Fruit fly (Drosophila melanogaster) whole organism, embryonic: ENCODE data around the gene pod1.

Experiments
- CG10565 ChIP-seq: fragments of 200-800 bp; sonication (Bioruptor generic); optimal IDR thresholded peaks from 3 replicates; lab custom pipeline; 2016; ENCODE audit warnings: missing biosample characterization, mild to moderate bottlenecking, missing genetic modification characterization
- CG10654 ChIP-seq: fragments of 200-800 bp; sonication (Bioruptor generic); optimal IDR thresholded peaks from 2 replicates; lab custom pipeline; 2016; ENCODE audit warnings: missing biosample characterization, missing genetic modification characterization
- CG11504 ChIP-seq: fragments of 200-800 bp; sonication (Bioruptor generic); optimal IDR thresholded peaks from 3 replicates; lab custom pipeline; 2019; ENCODE audit warnings: missing biosample characterization, mild to moderate bottlenecking, missing genetic modification characterization, moderate library complexity
- CG15011 ChIP-seq: fragments of 200-800 bp; sonication (Bioruptor generic); optimal IDR thresholded peaks from 3 replicates; lab custom pipeline; 2018; ENCODE audit warnings: missing biosample characterization, mild to moderate bottlenecking, missing genetic modification characterization
- CG17385 ChIP-seq: fragments of 200-800 bp; sonication (Bioruptor generic); optimal IDR thresholded peaks from 3 replicates; lab custom pipeline; 2018; ENCODE audit warnings: missing biosample characterization, mild to moderate bottlenecking, missing genetic modification characterization
- CG18011 ChIP-seq: fragments of 200-800 bp; sonication (Bioruptor generic); optimal IDR thresholded peaks from 2 replicates; lab custom pipeline; 2017; ENCODE audit warnings: missing biosample characterization, missing genetic modification characterization, mild to moderate bottlenecking, moderate library complexity, missing genotype
- CG1832 ChIP-seq: fragments of 200-800 bp; sonication (Bioruptor generic); optimal IDR thresholded peaks from 2 replicates; lab custom pipeline; 2017; ENCODE audit warnings: missing biosample characterization, mild to moderate bottlenecking, missing genetic modification characterization, inconsistent platforms
- CG2116 ChIP-seq: fragments of 200-800 bp; sonication (Bioruptor generic); optimal IDR thresholded peaks from 3 replicates; lab custom pipeline; 2018; ENCODE audit warnings: missing biosample characterization, mild to moderate bottlenecking, missing genetic modification characterization
- CG2202 ChIP-seq: fragments of 200-800 bp; sonication (Bioruptor generic); optimal IDR thresholded peaks from 2 replicates; lab custom pipeline; 2018; ENCODE audit warnings: missing biosample characterization, mild to moderate bottlenecking, missing genetic modification characterization
- CG32767 ChIP-seq: fragments of 200-800 bp; sonication (Bioruptor generic); IDR thresholded peaks from 2 replicates; pipeline ENCODE4 v1.3.6; 2022; ENCODE audit warnings: missing biosample characterization, missing genetic modification characterization
- CG3407 ChIP-seq: fragments of 200-800 bp; sonication (Bioruptor generic); optimal IDR thresholded peaks from 2 replicates; lab custom pipeline; 2018; ENCODE audit warnings: missing biosample characterization, mild to moderate bottlenecking, missing genetic modification characterization
- CG34224 ChIP-seq: fragments of 200-800 bp; sonication (Bioruptor generic); IDR thresholded peaks from 3 replicates; pipeline ENCODE4 v1.3.6; 2022; ENCODE audit warnings: missing biosample characterization, missing genetic modification characterization; ENCODE audit not compliant: partially characterized antibody
- CG34422 ChIP-seq: fragments of 200-800 bp; sonication (Bioruptor generic); IDR thresholded peaks from 3 replicates; pipeline ENCODE4 v1.3.6; 2022; ENCODE audit warnings: missing biosample characterization, missing genetic modification characterization
- CG42726 ChIP-seq: fragments of 200-800 bp; sonication (Bioruptor generic); IDR thresholded peaks from 2 replicates; pipeline ENCODE4 v1.3.6; 2022; ENCODE audit warnings: missing biosample characterization, missing genetic modification characterization; ENCODE audit not compliant: partially characterized antibody
- CG4360 ChIP-seq: fragments of 200-800 bp; sonication (Bioruptor generic); IDR thresholded peaks from 2 replicates; pipeline ENCODE4 v1.3.6; 2022; ENCODE audit warnings: missing biosample characterization, missing genetic modification characterization
- CG4730 ChIP-seq: fragments of 200-800 bp; sonication (Bioruptor generic); IDR thresholded peaks from 2 replicates; pipeline ENCODE4 v1.3.6; 2022; ENCODE audit warnings: missing biosample characterization, missing genetic modification characterization
- CG6765 ChIP-seq: fragments of 200-800 bp; sonication (Bioruptor generic); optimal IDR thresholded peaks from 3 replicates; lab custom pipeline; 2017; ENCODE audit warnings: missing biosample characterization, mild to moderate bottlenecking, missing genetic modification characterization
- CG7372 ChIP-seq: fragments of 200-800 bp; sonication (Bioruptor generic); IDR thresholded peaks from 2 replicates; pipeline ENCODE4 v1.3.6; 2022; ENCODE audit warnings: missing biosample characterization, missing genetic modification characterization
- CG7786 ChIP-seq: fragments of 200-800 bp; sonication (Bioruptor generic); optimal IDR thresholded peaks from 2 replicates; lab custom pipeline; 2016; ENCODE audit warnings: missing biosample characterization, missing genetic modification characterization
- CG9609 ChIP-seq: fragments of 200-800 bp; sonication (Bioruptor generic); optimal IDR thresholded peaks from 3 replicates; lab custom pipeline; 2016; ENCODE audit warnings: missing biosample characterization, missing genetic modification characterization
- Deaf1 ChIP-seq: fragments of 200-800 bp; optimal IDR thresholded peaks from 3 replicates; lab custom pipeline; 2019; ENCODE audit warnings: missing biosample characterization, mild to moderate bottlenecking, missing genetic modification characterization, moderate library complexity
- Elba2 ChIP-seq: fragments of 200-800 bp; sonication (Bioruptor generic); optimal IDR thresholded peaks from 3 replicates; lab custom pipeline; 2016; ENCODE audit warnings: missing biosample characterization, missing genetic modification characterization
- Ets65A ChIP-seq: fragments of 200-800 bp; sonication (Bioruptor generic); peaks from one replicate; lab custom pipeline; 2016; ENCODE audit warnings: missing biosample characterization, missing genetic modification characterization
- Hr39 ChIP-seq: fragments of >200 bp; optimal IDR thresholded peaks from 2 replicates; lab custom pipeline; 2017
- Lhr ChIP-seq: fragments of 200-800 bp; sonication (Bioruptor generic); optimal IDR thresholded peaks from 3 replicates; lab custom pipeline; 2017; ENCODE audit warnings: mild to moderate bottlenecking, missing biosample characterization, missing genetic modification reagents, missing genetic modification characterization
- Med ChIP-seq: fragments of 200-800 bp; sonication (Bioruptor generic); peaks from one replicate; lab custom pipeline; 2016; ENCODE audit warnings: missing biosample characterization, missing genetic modification characterization, mild to moderate bottlenecking, inconsistent platforms, moderate library complexity
- Sox100B ChIP-seq: fragments of 200-800 bp; sonication (Bioruptor generic); optimal IDR thresholded peaks from 3 replicates; lab custom pipeline; 2018; ENCODE audit warnings: missing biosample characterization, mild to moderate bottlenecking, missing genetic modification characterization
- aop ChIP-seq: fragments of 200-800 bp; sonication (Bioruptor generic); IDR thresholded peaks from 2 replicates; pipeline ENCODE4 v1.3.6; 2022; ENCODE audit warnings: missing biosample characterization, missing genetic modification characterization
- bab2 ChIP-seq: fragments of 200-800 bp; sonication (Bioruptor generic); optimal IDR thresholded peaks from 2 replicates; lab custom pipeline; 2016; ENCODE audit warnings: missing biosample characterization, missing genetic modification characterization
- corto ChIP-seq: fragments of 200-800 bp; sonication (Bioruptor generic); optimal IDR thresholded peaks from 2 replicates; lab custom pipeline; 2016; ENCODE audit warnings: missing biosample characterization, mild to moderate bottlenecking, missing genetic modification characterization, moderate library complexity
- crol ChIP-seq: fragments of 200-800 bp; sonication (Bioruptor generic); IDR thresholded peaks from 2 replicates; pipeline ENCODE4 v1.3.6; 2022; ENCODE audit warnings: missing biosample characterization, missing genetic modification characterization
- en ChIP-seq: fragments of 200-800 bp; sonication (Bioruptor generic); optimal IDR thresholded peaks from 2 replicates; lab custom pipeline; 2016; ENCODE audit warnings: missing biosample characterization, missing genetic modification characterization
- eyg ChIP-seq: fragments of 200-800 bp; sonication (Bioruptor generic); optimal IDR thresholded peaks from 3 replicates; lab custom pipeline; 2016; ENCODE audit warnings: missing biosample characterization, missing genetic modification characterization
- fru ChIP-seq: fragments of >200 bp; optimal IDR thresholded peaks from 2 replicates; lab custom pipeline; 2017
- gsb ChIP-seq: fragments of 200-800 bp; sonication (Bioruptor generic); IDR thresholded peaks from 2 replicates; pipeline ENCODE4 v1.3.6; 2022; ENCODE audit warnings: missing biosample characterization, missing genetic modification characterization
- insv ChIP-seq, 2 experiments: fragments of 200-800 bp; sonication (Bioruptor generic); optimal IDR thresholded peaks; 3 replicates each; lab custom pipeline; 2016 to 2018; ENCODE audit warnings: missing biosample characterization in 2 of 2, missing genetic modification characterization in 2 of 2
- kah ChIP-seq: fragments of 200-800 bp; sonication (Bioruptor generic); optimal IDR thresholded peaks from 2 replicates; lab custom pipeline; 2018; ENCODE audit warnings: missing biosample characterization, mild to moderate bottlenecking, missing genetic modification characterization
- lab ChIP-seq: fragments of 200-800 bp; sonication (Bioruptor generic); optimal IDR thresholded peaks from 3 replicates; lab custom pipeline; 2017; ENCODE audit warnings: missing biosample characterization, missing genetic modification characterization, mild to moderate bottlenecking, moderate library complexity, missing genetic modification reagents
- maf-S ChIP-seq: fragments of 200-800 bp; sonication (Bioruptor generic); optimal IDR thresholded peaks from 2 replicates; lab custom pipeline; 2016; ENCODE audit warnings: missing biosample characterization, missing genetic modification characterization
- nom ChIP-seq: fragments of 200-800 bp; sonication (Bioruptor generic); optimal IDR thresholded peaks from 2 replicates; lab custom pipeline; 2017; ENCODE audit warnings: missing biosample characterization, missing genetic modification characterization, mild to moderate bottlenecking, moderate library complexity, missing genetic modification reagents
- pita ChIP-seq: fragments of 200-800 bp; sonication (Bioruptor generic); optimal IDR thresholded peaks from 2 replicates; lab custom pipeline; 2017; ENCODE audit warnings: missing biosample characterization, mild to moderate bottlenecking, missing genetic modification characterization
- pros ChIP-seq: fragments of 200-800 bp; sonication (Bioruptor generic); optimal IDR thresholded peaks from 3 replicates; lab custom pipeline; 2019; ENCODE audit warnings: missing biosample characterization, mild to moderate bottlenecking, missing genetic modification characterization, moderate library complexity
- psq ChIP-seq: fragments of 200-800 bp; sonication (Bioruptor generic); optimal IDR thresholded peaks from 2 replicates; lab custom pipeline; 2017; ENCODE audit warnings: missing biosample characterization, missing genetic modification characterization
- sens ChIP-seq: fragments of 200-800 bp; sonication (Bioruptor generic); peaks from one replicate; lab custom pipeline; 2016; ENCODE audit warnings: missing biosample characterization, missing genetic modification characterization
- sr ChIP-seq: fragments of 200-800 bp; sonication (Bioruptor generic); IDR thresholded peaks from 3 replicates; pipeline ENCODE4 v1.3.6; 2022; ENCODE audit warnings: missing biosample characterization, missing genetic modification characterization
- stwl ChIP-seq: fragments of 200-800 bp; sonication (Bioruptor generic); optimal IDR thresholded peaks from 3 replicates; lab custom pipeline; 2018; ENCODE audit warnings: missing biosample characterization, mild to moderate bottlenecking, missing genetic modification characterization, moderate library complexity
- tx ChIP-seq: fragments of 200-800 bp; sonication (Bioruptor generic); optimal IDR thresholded peaks from 2 replicates; lab custom pipeline; 2016; ENCODE audit warnings: missing biosample characterization, missing genetic modification characterization
- zen ChIP-seq: fragments of 200-800 bp; sonication (Bioruptor generic); optimal IDR thresholded peaks from 3 replicates; lab custom pipeline; 2018; ENCODE audit warnings: missing biosample characterization, mild to moderate bottlenecking, missing genetic modification characterization, moderate library complexity
- zf30C ChIP-seq: fragments of 200-800 bp; sonication (Bioruptor generic); optimal IDR thresholded peaks from 3 replicates; lab custom pipeline; 2018; ENCODE audit warnings: missing biosample characterization, mild to moderate bottlenecking, missing genetic modification characterization

The pod1 gene

DNA sequence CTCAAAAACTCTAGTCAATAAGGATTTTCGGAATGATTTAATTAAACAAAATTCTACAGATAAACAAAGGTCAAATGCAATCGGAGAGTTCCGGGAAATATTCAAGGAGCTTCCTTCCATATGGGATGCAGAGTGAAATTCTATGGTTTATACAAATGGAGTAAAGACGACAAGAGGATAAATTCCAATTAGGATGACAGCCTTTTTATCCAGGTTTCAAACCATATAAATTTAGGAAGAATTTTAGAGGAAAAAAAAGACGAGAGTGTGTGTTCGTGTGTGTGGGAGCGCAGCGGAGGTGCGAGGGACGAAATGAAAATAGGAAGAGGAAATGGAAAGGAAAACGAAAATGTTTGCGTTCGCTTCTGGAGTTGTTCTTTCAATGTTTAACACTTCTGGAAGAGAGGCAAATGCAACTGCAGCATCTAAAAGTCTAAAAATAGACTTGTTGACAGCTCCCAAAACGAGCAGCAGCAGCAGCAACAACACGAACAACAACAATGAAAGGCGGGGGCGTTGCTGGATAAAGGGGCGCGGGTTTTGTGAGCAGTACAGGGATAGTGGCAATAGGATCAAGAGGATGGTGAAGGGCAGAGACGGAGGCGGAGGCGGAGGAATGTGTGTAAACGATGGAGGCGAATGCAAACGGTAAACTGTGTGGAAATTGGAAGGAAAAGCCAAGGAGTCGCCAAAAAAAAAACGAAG is 956 bp upstream of the pod1 start:
- TF ChIP-seq insv (GFP tag; optimal IDR thresholded peaks at IDR 0.05; lab: Kevin White, UChicago) (peak; percentile 86 to 97), CG9609 (no peak), psq (peak; percentile 1), Elba2 (GFP tag; lab: Kevin White, UChicago) (peak; percentile 38), sr (GFP tag; lab: Robert Waterston, UW) (peak; percentile 51; the same call in 2 of the 3 replicates), CG4360 (peak; percentile 86), zf30C (GFP tag; lab: Kevin White, UChicago) (peak; percentile 18), stwl (tag; lab: Kevin White, UChicago) (peak; percentile 7), CG10654 (GFP tag; lab: Kevin White, UChicago) (no peak), corto (GFP tag; lab: Kevin White, UChicago) (no peak), Ets65A (GFP tag; lab: Kevin White, UChicago) (peak; percentile 2), fru (lab: Kevin White, UChicago) (no peak), zen (tag; lab: Kevin White, UChicago) (peak; percentile 11), pita (GFP tag; lab: Kevin White, UChicago) (peak; percentile 36), crol (peak; percentile 95), sens (GFP tag; lab: Kevin White, UChicago) (peak; percentile 22), Med (GFP tag; lab: Kevin White, UChicago) (peak; percentile 38), aop (GFP tag; lab: Robert Waterston, UW) (0 out of 2 replicates have a peak, but pooled peaks have one; percentile 50)

DNA sequence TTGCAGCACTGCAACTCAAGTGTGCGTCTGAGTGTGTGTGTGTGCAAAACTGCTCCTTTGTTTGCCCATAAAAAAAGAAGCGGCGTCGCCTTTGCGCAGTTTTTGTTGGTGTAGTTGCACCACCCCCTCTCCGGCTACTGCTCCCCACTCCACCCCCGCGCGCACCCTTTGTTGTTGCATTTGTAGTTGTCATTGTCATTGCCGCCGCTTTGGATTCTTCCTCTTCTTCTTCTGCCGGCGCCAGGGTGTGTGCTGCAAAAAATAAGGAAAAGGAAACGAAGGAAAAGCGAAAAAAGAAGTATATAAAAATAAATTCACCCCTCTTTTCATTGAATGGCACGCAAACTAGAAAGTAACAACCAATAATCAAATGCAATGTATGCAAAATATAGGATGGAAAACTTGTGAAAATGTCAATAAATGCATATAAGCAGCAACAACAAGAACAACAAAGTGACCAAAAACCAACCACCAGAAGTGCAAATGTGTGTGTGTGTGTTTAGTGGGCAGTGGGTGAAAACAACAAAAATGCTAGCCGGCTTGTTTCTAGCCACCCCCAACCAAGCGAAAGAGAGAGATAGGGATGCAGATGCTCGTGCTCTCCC is 498 bp downstream of the pod1 start:
- TF ChIP-seq CG2202 (no peak), tx (no peak), CG11504 (tag; lab: Kevin White, UChicago) (no peak), CG7786 (no peak), Sox100B (no peak), maf-S (no peak), CG3407 (no peak), en (no peak), CG32767 (GFP tag; lab: Robert Waterston, UW) (no peak), Lhr (GFP tag; lab: Kevin White, UChicago) (no peak), Hr39 (lab: Kevin White, UChicago) (no peak), CG7372 (GFP tag; lab: Robert Waterston, UW) (no peak), CG10565 (no peak), CG18011 (no peak), CG34422 (GFP tag; lab: Robert Waterston, UW) (peak; percentile 9; the same call in 1 of the 3 replicates), CG34224 (GFP tag; lab: Robert Waterston, UW) (no peak), CG6765 (GFP tag; lab: Kevin White, UChicago) (no peak), CG42726 (no peak), pros (GFP tag; lab: Kevin White, UChicago) (peak; percentile 48), gsb (GFP tag; lab: Robert Waterston, UW) (no peak), eyg (GFP tag; lab: Kevin White, UChicago) (no peak), lab (GFP tag; lab: Kevin White, UChicago) (no peak), CG1832 (GFP tag; lab: Kevin White, UChicago) (no peak), CG4360 (peak; percentile 73), CG2116 (GFP tag; lab: Kevin White, UChicago) (no peak), CG4730 (GFP tag; lab: Robert Waterston, UW) (no peak), Deaf1 (no peak), CG15011 (no peak), Ets65A (GFP tag; lab: Kevin White, UChicago) (peak; percentile 70), bab2 (no peak), nom (GFP tag; lab: Kevin White, UChicago) (peak; percentile 47), kah (GFP tag; lab: Kevin White, UChicago) (peak; percentile 0), CG17385 (GFP tag; lab: Kevin White, UChicago) (peak; percentile 89)
